Worm (Caenorhabditis elegans): ENCODE measurements around the gene F53A3.7.
A peak's percentile ranks its signal among the peaks of the same experiment; 100 is the strongest.

The F53A3.7 gene

ce11 chrIII:1951388-1951787 lies at the start of gene F53A3.7:
Gene F53A3.7 (plus strand): TSS chrIII:1951526.
- peak; percentile 25 for TF ChIP-seq nhr-102 (tag; optimal IDR thresholded peaks at IDR 0.05)
- peak; percentile 60 for TF ChIP-seq nhr-111 (GFP tag; optimal IDR thresholded peaks at IDR 0.05)
- peak; percentile 61; the same call in 1 of the 2 replicates for TF ChIP-seq D1046.2 (GFP tag; IDR thresholded peaks at IDR 0.05)
- TF ChIP-seq duxl-1 (tag; optimal IDR thresholded peaks at IDR 0.05; ENCODE audit: poor library complexity): no peak
- peak in 1 of 2 experiments; percentile 45; a peak in 1 of 4 replicates for TF ChIP-seq madf-5 (GFP tag; IDR thresholded peaks at IDR 0.05)
- TF ChIP-seq tra-1 (GFP tag; IDR thresholded peaks at IDR 0.05): peak; percentile 41; the same call in 1 of the 2 replicates
- TF ChIP-seq lin-13 (GFP tag; optimal IDR thresholded peaks at IDR 0.05): no peak
- TF ChIP-seq lsy-2 (tag; optimal IDR thresholded peaks at IDR 0.05): no peak
- no peak for TF ChIP-seq nhr-237 (tag; optimal IDR thresholded peaks at IDR 0.05)
- no peak for TF ChIP-seq egl-43 (GFP tag; IDR thresholded peaks at IDR 0.05)
- no peak for TF ChIP-seq jun-1 (tag; optimal IDR thresholded peaks at IDR 0.05)
- TF ChIP-seq hlh-30 (tag; optimal IDR thresholded peaks at IDR 0.05; ENCODE audit: insufficient read depth): no peak
- no peak for TF ChIP-seq spr-1 (tag; optimal IDR thresholded peaks at IDR 0.05)
- peak; percentile 63 for TF ChIP-seq sdz-12 (GFP tag; optimal IDR thresholded peaks at IDR 0.05)
- TF ChIP-seq php-3 (GFP tag; IDR thresholded peaks at IDR 0.05): no peak
- TF ChIP-seq zfp-3 (GFP tag; conservative IDR thresholded peaks at IDR 0.05): peak; percentile 45; the same call in 1 of the 2 replicates
- no peak for TF ChIP-seq hmg-1.1 (GFP tag; IDR thresholded peaks at IDR 0.05)
- no peak for TF ChIP-seq daf-16 (GFP tag; optimal IDR thresholded peaks at IDR 0.05)
- peak; percentile 38 for TF ChIP-seq daf-16 (tag; optimal IDR thresholded peaks at IDR 0.05)
- peak; percentile 74 for TF ChIP-seq Y48G9A.11 (GFP tag; IDR thresholded peaks at IDR 0.05)
- TF ChIP-seq vab-7 (GFP tag; IDR thresholded peaks at IDR 0.05): no peak
- TF ChIP-seq lin-1 (GFP tag; IDR thresholded peaks at IDR 0.05): 0 out of 2 replicates have a peak, but pooled peaks have one; percentile 7
- no peak for TF ChIP-seq mdt-29 (GFP tag; IDR thresholded peaks at IDR 0.05)
- TF ChIP-seq pqm-1 (tag; optimal IDR thresholded peaks at IDR 0.05): no peak
- no peak for TF ChIP-seq lir-3 (tag; optimal IDR thresholded peaks at IDR 0.05)
- no peak for TF ChIP-seq skn-1 (tag; optimal IDR thresholded peaks at IDR 0.05)
- TF ChIP-seq daf-12 (tag; optimal IDR thresholded peaks at IDR 0.05): no peak
- peak; percentile 30 for TF ChIP-seq F49E8.2 (tag; optimal IDR thresholded peaks at IDR 0.05; ENCODE audit: borderline replicate concordance)
- TF ChIP-seq unc-62 (GFP tag; optimal IDR thresholded peaks at IDR 0.05 in 1 of 2): no peak
- no peak for TF ChIP-seq unc-62 (tag; optimal IDR thresholded peaks at IDR 0.05)
- TF ChIP-seq hif-1 (tag; optimal IDR thresholded peaks at IDR 0.05): no peak
- TF ChIP-seq rbr-2 (tag; optimal IDR thresholded peaks at IDR 0.05): peak; percentile 9
- peak; percentile 81 for TF ChIP-seq aha-1 (tag)
- peak; percentile 42 for TF ChIP-seq unc-130 (GFP tag; optimal IDR thresholded peaks at IDR 0.05)
- TF ChIP-seq T20F7.1 (GFP tag; optimal IDR thresholded peaks at IDR 0.05): peak; percentile 58
- no peak for TF ChIP-seq F37D6.2 (tag; optimal IDR thresholded peaks at IDR 0.05)
- no peak for TF ChIP-seq dmd-6 (GFP tag; IDR thresholded peaks at IDR 0.05)
- peak; percentile 9 for TF ChIP-seq dve-1 (tag; optimal IDR thresholded peaks at IDR 0.05; ENCODE audit: insufficient read depth)
- TF ChIP-seq mep-1 (tag; optimal IDR thresholded peaks at IDR 0.05): peak; percentile 19
- no peak for TF ChIP-seq ceh-20 (GFP tag; IDR thresholded peaks at IDR 0.05)
- peak; percentile 67; the same call in 1 of the 2 replicates for TF ChIP-seq Y105C5A.15 (GFP tag; IDR thresholded peaks at IDR 0.05)
- peak; percentile 64 for TF ChIP-seq ama-1 (optimal IDR thresholded peaks at IDR 0.05)
- TF ChIP-seq zfp-2 (tag; optimal IDR thresholded peaks at IDR 0.05): no peak
- peak; percentile 39; the same call in 1 of the 2 replicates for TF ChIP-seq snpc-1.2 (GFP tag; IDR thresholded peaks at IDR 0.05)
- peak; percentile 67 for TF ChIP-seq lin-38 (GFP tag; IDR thresholded peaks at IDR 0.05)
- 0 out of 2 replicates have a peak, but pooled peaks have one; percentile 60 for TF ChIP-seq nhr-42 (GFP tag; IDR thresholded peaks at IDR 0.05)
- TF ChIP-seq nhr-41 (GFP tag; IDR thresholded peaks at IDR 0.05): 0 out of 2 replicates have a peak, but pooled peaks have one; percentile 11
- no peak for TF ChIP-seq ceh-82 (tag; optimal IDR thresholded peaks at IDR 0.05)
- TF ChIP-seq nhr-6 (tag; optimal IDR thresholded peaks at IDR 0.05): no peak
- TF ChIP-seq attf-4 (tag; optimal IDR thresholded peaks at IDR 0.05): no peak
- TF ChIP-seq pha-4 (GFP tag; IDR thresholded peaks at IDR 0.05): 0 out of 2 replicates have a peak, but pooled peaks have one; percentile 49
- TF ChIP-seq pha-4 (tag; optimal IDR thresholded peaks at IDR 0.05): no peak
